Fruit fly (Drosophila melanogaster): Measurements from ENCODE around the gene mRNA-cap.

The mRNA-cap gene

dm6 chrX:14218045-14218483 is 24.6 kb downstream of the mRNA-cap start:
- TF ChIP-seq noc (tag; optimal IDR thresholded peaks at IDR 0.05): peak; percentile 86

dm6 chrX:14216844-14217243 is 25.8 kb downstream of the mRNA-cap start:
- TF ChIP-seq noc (tag; optimal IDR thresholded peaks at IDR 0.05): no peak

DNA sequence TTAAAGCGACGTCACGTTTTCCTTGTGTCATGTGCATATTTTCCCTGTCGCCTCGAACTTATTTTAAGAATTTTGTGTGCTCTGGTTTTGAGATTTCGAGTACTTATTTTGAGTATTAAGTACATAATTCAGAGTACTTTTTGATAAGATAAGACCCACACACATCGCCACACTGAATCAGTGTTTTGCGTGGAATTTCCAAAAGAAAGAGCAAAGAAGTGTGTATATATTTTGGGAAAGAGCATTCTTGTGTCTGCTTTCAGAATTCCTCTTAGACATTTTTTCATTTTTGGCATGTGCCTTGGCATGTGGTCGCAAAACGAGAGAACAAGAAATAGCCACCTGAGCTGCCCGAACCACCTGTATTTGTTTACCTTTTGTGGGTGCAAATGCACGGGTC is 26.8 kb downstream of the mRNA-cap start:
- TF ChIP-seq noc (tag; optimal IDR thresholded peaks at IDR 0.05): peak; percentile 15

dm6 chrX:14214505-14215449 is 27.8 kb downstream of the mRNA-cap start:
- peak; percentile 65 for TF ChIP-seq noc (tag; optimal IDR thresholded peaks at IDR 0.05)

dm6 chrX:14213509-14214154 is 29.0 kb downstream of the mRNA-cap start:
- TF ChIP-seq noc (tag; optimal IDR thresholded peaks at IDR 0.05): no peak

dm6 chrX:14212147-14212792 is 30.4 kb downstream of the mRNA-cap start:
- TF ChIP-seq noc (tag; optimal IDR thresholded peaks at IDR 0.05): no peak

DNA sequence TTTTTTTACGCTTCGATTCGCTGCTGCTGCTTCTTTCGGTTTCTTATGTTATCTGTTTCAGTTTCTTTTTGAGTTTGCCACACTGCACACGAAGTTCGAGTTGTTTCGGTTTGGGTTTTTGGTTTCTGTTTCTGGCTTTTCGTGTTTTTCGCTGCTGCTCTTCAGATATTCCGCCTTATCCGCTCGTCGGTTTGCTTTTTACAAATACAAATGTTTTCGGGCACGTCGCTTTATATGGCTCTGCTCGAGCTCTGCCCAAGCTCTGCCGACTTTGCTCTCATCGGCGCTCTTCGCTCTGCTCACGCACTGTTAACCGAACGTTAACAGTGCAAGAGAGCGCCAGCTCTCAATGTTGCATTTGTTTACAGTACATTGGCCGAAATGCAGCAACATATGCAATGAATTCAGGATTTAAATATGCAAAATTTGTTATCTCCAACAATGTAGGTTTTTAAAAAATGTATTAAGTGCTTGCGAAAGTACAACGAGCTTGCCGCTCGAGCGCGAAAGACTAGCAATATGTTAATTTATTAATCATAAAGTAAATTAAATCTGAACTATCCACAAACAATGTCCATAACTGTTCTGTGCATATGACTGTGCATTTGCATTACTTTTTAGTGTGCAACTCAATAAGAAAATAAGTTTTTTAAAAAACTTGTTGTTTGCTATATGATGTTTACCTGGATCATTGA is 31.2 kb downstream of the mRNA-cap start:
- TF ChIP-seq noc (tag; optimal IDR thresholded peaks at IDR 0.05): no peak

DNA sequence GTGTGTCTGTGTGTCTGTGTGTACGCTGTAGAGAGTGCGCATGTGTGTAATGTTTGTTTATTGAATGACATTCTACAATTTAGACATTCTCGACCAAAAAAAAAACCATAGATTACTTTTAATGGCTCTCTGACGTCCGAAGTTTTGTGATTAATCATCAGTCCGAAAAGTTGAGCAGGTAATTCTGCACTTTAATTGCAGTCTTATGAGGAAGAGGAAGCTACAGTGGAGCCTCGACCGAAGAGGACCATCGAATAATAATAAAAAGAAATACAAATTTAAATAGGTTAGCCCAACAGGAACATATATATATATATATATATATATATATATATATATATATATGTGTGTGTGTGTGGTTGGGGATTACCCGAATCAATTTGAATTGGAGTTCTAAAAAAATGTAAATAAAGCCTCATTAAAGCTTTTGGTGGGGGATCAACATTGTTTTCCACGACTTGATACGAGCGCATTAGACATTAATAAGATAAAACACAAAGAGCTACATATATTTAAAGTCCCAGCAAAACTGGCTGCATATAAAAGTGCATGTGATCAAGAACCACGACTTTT is 33.3 kb downstream of the mRNA-cap start:
- TF ChIP-seq noc (tag; optimal IDR thresholded peaks at IDR 0.05): peak; percentile 7

- no peak for TF ChIP-seq noc (tag; optimal IDR thresholded peaks at IDR 0.05)
Measured at dm6 chrX:14208426-14209208, 34.0 kb downstream of the mRNA-cap start.

DNA sequence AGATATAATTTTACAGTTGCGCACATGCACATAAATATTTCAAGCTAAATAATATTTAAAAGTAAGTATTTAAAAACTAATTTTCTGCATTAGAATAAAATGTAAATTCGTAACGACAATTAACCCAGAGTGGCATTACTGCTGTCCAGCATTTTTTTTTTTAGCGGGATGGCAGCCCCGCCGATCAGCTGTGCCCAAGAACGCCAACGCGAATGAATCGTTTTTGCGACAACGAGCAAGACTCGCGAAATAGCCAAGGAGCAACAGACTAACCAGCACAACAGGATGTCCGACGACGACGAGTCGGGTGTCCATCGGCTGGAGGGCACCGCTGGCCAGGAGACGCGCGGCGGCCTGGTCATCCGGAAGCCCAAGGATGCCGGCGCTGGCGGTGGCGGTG is 41.4 kb downstream of the mRNA-cap start, which contains the start of gene Prp16:
Gene Prp16 (plus strand): TSS at position 185 of the 400 bp plus-strand sequence.
- TF ChIP-seq noc (tag; optimal IDR thresholded peaks at IDR 0.05): no peak

DNA sequence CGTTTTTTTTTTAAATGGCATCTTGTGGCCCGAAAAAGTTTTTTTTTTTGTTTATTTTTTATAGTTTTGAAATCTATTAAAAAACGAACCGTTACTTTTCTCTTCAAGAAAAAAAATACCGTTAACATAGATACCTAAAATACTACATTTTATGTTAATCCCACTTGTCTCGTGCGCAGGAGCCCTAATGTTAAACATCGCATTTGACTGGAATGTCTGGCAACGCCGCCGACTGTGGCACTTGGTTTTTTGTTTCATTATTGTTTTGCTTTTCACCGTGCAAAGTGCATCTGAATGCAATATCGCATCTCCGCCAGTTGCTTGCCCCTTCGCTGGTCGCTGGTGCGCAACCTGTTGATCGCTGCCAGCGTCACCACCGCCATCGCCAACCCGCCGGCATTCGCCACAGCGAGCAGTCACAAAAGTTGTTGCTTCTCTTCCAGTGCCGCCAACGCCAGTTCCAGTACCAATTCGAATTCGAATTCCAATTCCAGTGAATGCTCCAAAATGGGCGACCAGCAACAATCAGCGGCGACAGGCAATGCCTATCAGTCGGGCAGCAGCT is 42.6 kb downstream of the mRNA-cap start, which contains the start of gene CG11590:
Gene CG11590 (plus strand): TSS at position 212 of the 565 bp plus-strand sequence.
- TF ChIP-seq noc (tag; optimal IDR thresholded peaks at IDR 0.05): no peak

DNA sequence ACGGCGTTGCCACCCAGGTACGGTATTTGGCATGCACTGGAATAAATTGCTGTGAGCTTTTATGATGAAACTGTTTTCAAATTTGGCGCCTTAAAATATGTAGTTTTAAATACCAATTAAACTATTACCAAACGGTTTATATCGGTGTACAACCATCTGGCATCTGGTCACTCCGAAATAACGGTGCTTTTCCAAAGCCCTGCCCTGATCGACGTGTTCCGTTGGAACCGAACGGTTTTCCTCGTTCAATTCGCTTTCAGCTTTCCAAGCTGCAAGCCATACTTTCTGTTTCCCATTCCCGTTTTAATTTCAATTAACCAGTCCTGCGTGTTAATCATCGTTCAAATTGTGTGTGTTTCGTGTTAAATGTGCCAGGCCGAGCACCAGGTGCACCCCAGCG is 49.6 kb downstream of the mRNA-cap start, which contains the start of gene yl:
Gene yl (plus strand): TSS at position 202 of the 400 bp plus-strand sequence.
- no peak for TF ChIP-seq noc (tag; optimal IDR thresholded peaks at IDR 0.05)

DNA sequence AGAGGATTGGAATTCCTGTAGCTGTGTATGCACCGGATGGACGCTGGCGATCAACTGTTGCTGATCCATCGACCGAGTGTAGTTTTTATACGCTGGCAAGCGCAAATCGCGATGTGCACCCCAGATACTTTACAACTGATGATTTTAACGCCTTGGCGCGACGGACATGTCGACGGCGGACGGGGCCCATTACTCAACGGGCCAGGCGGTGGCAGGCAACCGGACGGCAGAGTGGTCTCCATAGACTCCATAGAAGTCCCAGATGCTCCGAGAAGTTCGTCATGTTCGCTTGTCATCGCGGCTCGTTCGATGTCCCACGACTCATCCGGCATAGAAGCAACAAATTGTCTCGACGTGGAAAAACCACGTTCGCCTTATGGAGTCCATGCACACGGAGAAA is 50.7 kb downstream of the mRNA-cap start, which contains the start of gene CG13403:
Gene CG13403 (minus strand): TSS at position 101 of the 400 bp plus-strand sequence.
- TF ChIP-seq noc (tag; optimal IDR thresholded peaks at IDR 0.05): no peak

All from whole organism, larva.